Worm (Caenorhabditis elegans) whole organism, young adult: Measurements from ENCODE around the gene srz-64.
A peak's percentile ranks its signal among the peaks of the same experiment; 100 is the strongest.

ENCODE experiments used
- F39B2.1 ChIP-seq: fragments of 200-800 bp; sonication (Bioruptor generic); IDR thresholded peaks from 2 replicates; pipeline ENCODE4 v1.3.6; 2022; ENCODE audit warnings: missing genetic modification reagents, missing genetic modification characterization, missing compliant biosample characterization
- F49E8.2 ChIP-seq: sonication (generic microtip); optimal IDR thresholded peaks from 3 replicates; lab custom pipeline; 2017; ENCODE audit warnings: missing genetic modification characterization, mild to moderate bottlenecking, missing compliant biosample characterization, antibody characterized with exemption, moderate library complexity; ENCODE audit not compliant: insufficient read depth
- F52B5.7 ChIP-seq: sonication (generic microtip); optimal IDR thresholded peaks from 2 replicates; lab custom pipeline; 2016; ENCODE audit warnings: mild to moderate bottlenecking, missing genetic modification characterization, missing compliant biosample characterization
- Y53G8AR.9 ChIP-seq: fragments of 200-800 bp; sonication (Bioruptor generic); conservative IDR thresholded peaks from 2 replicates; pipeline ENCODE4 v1.3.6; 2022; ENCODE audit warnings: missing genetic modification reagents, missing genetic modification characterization, missing compliant biosample characterization
- Y95B8A.8 ChIP-seq: fragments of 200-800 bp; sonication (Bioruptor generic); IDR thresholded peaks from 2 replicates; pipeline ENCODE4 v1.3.6; 2022; ENCODE audit warnings: missing genetic modification reagents, missing genetic modification characterization, missing compliant biosample characterization
- ZK185.1 ChIP-seq: sonication (generic microtip); optimal IDR thresholded peaks from 2 replicates; lab custom pipeline; 2016; ENCODE audit warnings: mild to moderate bottlenecking, missing genetic modification characterization, missing compliant biosample characterization; ENCODE audit not compliant: poor library complexity, severe bottlenecking
- akir-1 ChIP-seq: fragments of 200-800 bp; sonication (Bioruptor generic); optimal IDR thresholded peaks from 2 replicates; lab custom pipeline; 2018; ENCODE audit warnings: mild to moderate bottlenecking, missing genetic modification characterization, moderate library complexity, missing compliant biosample characterization
- ama-1 ChIP-seq, 3 experiments: fragments of 150-350 bp in 1 of 3; sonication (generic microtip) in 2 of 3; optimal IDR thresholded peaks; 2 replicates each; lab custom pipeline; 2014 to 2018; ENCODE audit warnings: missing biosample characterization in 2 of 3, missing genetic modification characterization in 2 of 3, missing genetic modification reagents in 2 of 3
- aptf-3 ChIP-seq: fragments of 200-800 bp; sonication (Bioruptor generic); IDR thresholded peaks from 2 replicates; pipeline ENCODE4 v1.3.6; 2022; ENCODE audit warnings: missing genetic modification characterization, missing compliant biosample characterization
- attf-3 ChIP-seq: fragments of 200-800 bp; sonication (Bioruptor generic); conservative IDR thresholded peaks from 2 replicates; pipeline ENCODE4 v1.3.6; 2022; ENCODE audit warnings: missing genetic modification reagents, missing genetic modification characterization, missing compliant biosample characterization
- ceh-100 ChIP-seq: fragments of 200-800 bp; sonication (Bioruptor generic); IDR thresholded peaks from 2 replicates; pipeline ENCODE4 v1.3.6; 2022; ENCODE audit warnings: missing genetic modification reagents, missing genetic modification characterization, missing compliant biosample characterization
- ceh-40 ChIP-seq: fragments of 200-800 bp; sonication (Bioruptor generic); IDR thresholded peaks from 2 replicates; pipeline ENCODE4 v1.3.6; 2022; ENCODE audit warnings: missing genetic modification characterization, missing compliant biosample characterization
- chd-7 ChIP-seq: sonication (generic microtip); optimal IDR thresholded peaks from 2 replicates; lab custom pipeline; 2016; ENCODE audit warnings: mild to moderate bottlenecking, missing genetic modification characterization, moderate library complexity, missing compliant biosample characterization
- dpl-1 ChIP-seq: fragments of 150-350 bp; optimal IDR thresholded peaks from 2 replicates; lab custom pipeline; 2014; ENCODE audit warnings: missing biosample characterization, missing genetic modification reagents, missing genetic modification characterization
- egl-44 ChIP-seq: fragments of 200-800 bp; sonication (Bioruptor generic); IDR thresholded peaks from 2 replicates; pipeline ENCODE4 v1.3.6; 2022; ENCODE audit warnings: missing genetic modification reagents, missing genetic modification characterization, missing compliant biosample characterization
- ekl-4 ChIP-seq: fragments of 200-800 bp; sonication (Bioruptor generic); IDR thresholded peaks from 2 replicates; pipeline ENCODE4 v1.3.6; 2022; ENCODE audit warnings: missing genetic modification reagents, missing genetic modification characterization, missing compliant biosample characterization
- fkh-3 ChIP-seq: sonication (generic microtip); optimal IDR thresholded peaks from 2 replicates; lab custom pipeline; 2016; ENCODE audit warnings: mild to moderate bottlenecking, missing genetic modification characterization, missing compliant biosample characterization
- lin-26 ChIP-seq: fragments of 200-800 bp; sonication (Bioruptor generic); IDR thresholded peaks from 2 replicates; pipeline ENCODE4 v1.3.6; 2022; ENCODE audit warnings: missing genetic modification reagents, missing genetic modification characterization, missing compliant biosample characterization
- lsl-1 ChIP-seq: fragments of 200-800 bp; sonication (Bioruptor generic); optimal IDR thresholded peaks from 2 replicates; lab custom pipeline; 2018; ENCODE audit warnings: mild to moderate bottlenecking, missing genetic modification characterization, moderate library complexity, missing compliant biosample characterization
- lsy-27 ChIP-seq: sonication (generic microtip); optimal IDR thresholded peaks from 2 replicates; lab custom pipeline; 2017; ENCODE audit warnings: missing genetic modification characterization, mild to moderate bottlenecking, missing compliant biosample characterization, antibody characterized with exemption, missing genotype, borderline replicate concordance; ENCODE audit not compliant: insufficient read depth
- mcd-1 ChIP-seq: fragments of 200-800 bp; sonication (Bioruptor generic); IDR thresholded peaks from 2 replicates; pipeline ENCODE4 v1.3.6; 2022; ENCODE audit warnings: missing genetic modification reagents, missing genetic modification characterization, missing compliant biosample characterization
- nfyb-1 ChIP-seq: fragments of 200-800 bp; sonication (Bioruptor generic); IDR thresholded peaks from 2 replicates; pipeline ENCODE4 v1.3.6; 2022; ENCODE audit warnings: missing genetic modification reagents, missing genetic modification characterization, missing compliant biosample characterization
- nhr-179 ChIP-seq: sonication (generic microtip); optimal IDR thresholded peaks from 2 replicates; lab custom pipeline; 2016; ENCODE audit warnings: mild to moderate bottlenecking, missing genetic modification characterization, missing compliant biosample characterization
- nhr-27 ChIP-seq: fragments of 200-800 bp; sonication (Bioruptor generic); optimal IDR thresholded peaks from 2 replicates; lab custom pipeline; 2018; ENCODE audit warnings: mild to moderate bottlenecking, missing genetic modification characterization, moderate library complexity, missing compliant biosample characterization
- nhr-80 ChIP-seq: sonication (generic microtip); optimal IDR thresholded peaks from 2 replicates; lab custom pipeline; 2016; ENCODE audit warnings: missing genetic modification characterization, missing compliant biosample characterization
- rcor-1 ChIP-seq: fragments of 200-800 bp; sonication (Bioruptor generic); IDR thresholded peaks from 2 replicates; pipeline ENCODE4 v1.3.6; 2022; ENCODE audit warnings: missing genetic modification reagents, missing genetic modification characterization, missing compliant biosample characterization
- rpc-1 ChIP-seq, 2 experiments: fragments of 150-350 bp in 1 of 2; sonication (generic microtip) in 1 of 2; optimal IDR thresholded peaks; 2 replicates each; lab custom pipeline; 2014 to 2018; ENCODE audit warnings: missing biosample characterization in 1 of 2, missing genetic modification characterization in 1 of 2, missing genetic modification reagents in 1 of 2, missing genotype in 1 of 2
- snpc-1.3 ChIP-seq: sonication (generic microtip); optimal IDR thresholded peaks from 2 replicates; lab custom pipeline; 2017; ENCODE audit warnings: missing genetic modification characterization, mild to moderate bottlenecking, missing compliant biosample characterization, antibody characterized with exemption, moderate library complexity, missing genotype, missing genetic modification reagents; ENCODE audit not compliant: insufficient read depth
- snpc-3.4 ChIP-seq: sonication (generic microtip); optimal IDR thresholded peaks from 2 replicates; lab custom pipeline; 2017; ENCODE audit warnings: missing genetic modification characterization, mild to moderate bottlenecking, missing compliant biosample characterization, antibody characterized with exemption, moderate library complexity, missing genotype, missing genetic modification reagents
- ztf-26 ChIP-seq: sonication (generic microtip); optimal IDR thresholded peaks from 2 replicates; lab custom pipeline; 2017; ENCODE audit warnings: missing genetic modification characterization, missing compliant biosample characterization

The srz-64 gene

DNA sequence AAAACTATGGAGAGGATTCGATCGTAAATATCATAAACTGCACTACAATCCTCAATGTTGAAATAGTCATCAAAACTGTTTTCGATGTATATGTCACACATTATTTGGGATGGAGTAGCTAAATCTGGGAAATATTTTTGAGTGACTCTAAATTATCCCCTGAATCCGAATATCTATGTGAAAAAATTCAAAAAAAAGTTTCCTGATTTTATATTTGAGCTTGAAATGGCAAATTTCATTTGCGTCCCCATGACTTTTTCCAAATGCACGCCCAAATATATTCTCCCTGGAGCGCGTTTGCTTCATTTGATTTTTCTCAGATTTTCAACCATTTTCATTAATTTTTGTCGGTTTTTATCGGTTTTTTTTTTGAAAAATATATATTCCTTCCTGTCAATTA is at the start of gene srz-64:
Gene srz-64 (minus strand): TSS at position 101 of the 400 bp plus-strand sequence.
- TF ChIP-seq Y53G8AR.9 (GFP tag; lab: Robert Waterston, UW) (no peak), nhr-179 (tag; lab: Kevin White, UChicago) (no peak), snpc-3.4 (tag; lab: Kevin White, UChicago) (no peak)

DNA sequence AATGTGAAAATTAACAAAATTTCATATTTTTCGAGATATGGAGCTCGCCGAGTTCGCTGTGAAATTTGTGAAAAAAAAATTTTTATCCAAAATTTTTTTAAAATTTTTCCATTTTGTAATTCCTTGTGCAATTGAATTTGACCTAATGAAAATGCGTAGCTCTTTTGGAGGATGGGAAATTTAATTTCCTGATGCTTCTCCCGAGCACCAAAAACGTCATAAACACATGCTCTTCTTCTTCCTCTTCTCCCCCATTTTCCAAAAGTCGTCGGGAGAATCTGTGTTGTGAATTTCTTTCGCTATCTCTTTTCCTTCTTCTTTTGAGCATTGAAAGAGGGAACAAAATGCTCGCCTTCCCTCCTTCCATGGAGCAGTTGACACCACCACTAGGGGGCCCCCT is 48.4 kb upstream of the srz-64 start:
- TF ChIP-seq lsy-27, result no peak
- no peak for TF ChIP-seq nhr-80 (tag; lab: Kevin White, UChicago)
- TF ChIP-seq ceh-100 (GFP tag; lab: Robert Waterston, UW), result no peak
- TF ChIP-seq aptf-3 (GFP tag; lab: Robert Waterston, UW), result no peak
- TF ChIP-seq lin-26 (GFP tag; lab: Robert Waterston, UW), result no peak
- TF ChIP-seq mcd-1 (GFP tag; lab: Robert Waterston, UW), result no peak
- no peak for TF ChIP-seq Y95B8A.8
- TF ChIP-seq ceh-40, result no peak
- TF ChIP-seq F49E8.2 (tag; lab: Kevin White, UChicago), result no peak
- TF ChIP-seq lsl-1 (GFP tag; lab: Kevin White, UChicago), result no peak
- no peak for TF ChIP-seq ZK185.1
- no peak for TF ChIP-seq egl-44
- TF ChIP-seq ama-1 (optimal IDR thresholded peaks at IDR 0.05; lab: Kevin White, UChicago), result no peak
- no peak for TF ChIP-seq ama-1 (GFP tag; optimal IDR thresholded peaks at IDR 0.05; lab: Kevin White, UChicago)
- no peak for TF ChIP-seq ztf-26 (tag; lab: Kevin White, UChicago)

DNA sequence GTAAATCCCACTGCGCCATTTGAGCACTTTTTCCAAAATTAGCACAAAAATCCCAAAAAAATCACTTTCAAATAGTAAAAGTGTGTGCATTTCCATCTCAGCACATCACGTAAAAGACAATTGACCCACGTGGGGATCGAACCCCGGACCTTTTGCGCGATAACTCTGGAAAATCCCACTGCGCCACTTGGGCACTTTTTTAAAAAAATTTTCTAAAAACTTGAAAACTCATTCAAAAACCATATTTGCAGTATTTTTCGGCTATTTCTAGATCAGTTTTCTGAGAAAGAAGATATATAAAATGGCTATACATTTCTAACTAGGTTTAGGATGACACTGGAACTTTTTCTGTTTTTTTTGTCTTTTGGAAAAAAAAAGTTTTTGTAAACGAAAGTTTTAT is 47.0 kb upstream of the srz-64 start:
- no peak for TF ChIP-seq rpc-1 (optimal IDR thresholded peaks at IDR 0.05; lab: Kevin White, UChicago)
- TF ChIP-seq rpc-1 (tag; optimal IDR thresholded peaks at IDR 0.05; lab: Kevin White, UChicago), result peak; percentile 7
- TF ChIP-seq snpc-1.3 (tag; lab: Kevin White, UChicago), result no peak
- no peak for TF ChIP-seq F52B5.7 (tag; lab: Kevin White, UChicago)
- no peak for TF ChIP-seq ekl-4

DNA sequence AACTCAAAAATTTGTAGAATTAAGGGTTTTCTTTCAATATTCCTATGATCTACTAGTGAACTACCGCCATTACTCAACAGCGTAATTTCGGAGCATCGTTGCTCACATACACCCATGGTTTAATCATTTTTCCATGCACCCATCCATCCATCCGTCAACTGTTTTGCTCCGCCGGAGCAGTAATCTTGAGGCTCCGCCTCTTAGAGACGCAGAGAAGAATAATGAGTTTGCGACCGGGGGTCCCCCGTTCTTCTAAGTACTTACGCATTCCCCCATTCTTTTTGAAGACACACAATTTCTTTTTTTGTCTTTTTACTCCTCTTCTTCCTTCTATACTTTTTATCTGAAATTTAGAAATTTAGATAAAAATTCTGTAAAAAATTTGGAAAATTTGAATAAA is 45.1 kb upstream of the srz-64 start:
- TF ChIP-seq aptf-3 (GFP tag; lab: Robert Waterston, UW), result no peak
- TF ChIP-seq nhr-179 (tag; lab: Kevin White, UChicago), result no peak
- TF ChIP-seq dpl-1, result no peak
- TF ChIP-seq nfyb-1 (GFP tag; lab: Robert Waterston, UW), result 0 out of 2 replicates have a peak, but pooled peaks have one; percentile 30
- TF ChIP-seq, all 124 proteins: peak for 1

DNA sequence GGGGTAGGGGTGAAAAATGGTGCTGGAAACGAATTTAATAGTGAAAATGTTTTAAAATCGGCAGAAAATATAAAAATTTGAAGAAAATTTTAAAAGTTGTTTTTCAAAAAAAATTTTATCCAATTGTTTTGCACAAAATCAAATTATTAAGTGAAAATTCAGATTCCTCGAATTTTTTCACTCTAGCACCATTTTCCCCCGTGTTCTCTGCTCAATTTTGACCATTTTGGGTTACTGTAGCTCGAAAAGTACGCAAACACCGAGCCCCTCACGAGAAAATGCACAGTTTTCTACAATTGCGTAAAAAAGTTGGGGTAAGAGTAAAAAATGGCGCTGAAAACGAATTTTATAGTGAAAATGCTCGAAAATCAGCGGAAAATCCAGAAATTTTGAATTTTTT is 36.8 kb upstream of the srz-64 start:
- TF ChIP-seq chd-7, result no peak

DNA sequence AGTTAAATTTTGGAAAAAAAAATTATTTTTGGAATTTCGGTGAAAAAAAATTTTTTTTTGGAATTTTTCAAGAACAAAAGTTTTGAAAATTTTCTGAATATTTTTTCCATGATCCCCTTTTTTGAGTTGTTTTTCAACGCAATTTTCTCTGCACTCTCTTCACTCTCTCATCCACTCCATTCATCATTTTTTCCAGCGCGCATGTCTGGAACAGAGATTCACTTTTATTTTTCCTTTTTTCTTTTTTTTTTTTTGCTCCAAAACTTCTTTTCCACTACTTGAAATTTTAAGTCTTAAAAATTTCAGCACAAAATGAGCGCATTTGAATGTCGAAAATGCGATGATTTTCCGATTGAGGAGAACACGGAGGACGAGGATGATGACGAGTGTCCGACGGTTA is 33.6 kb upstream of the srz-64 start, which contains the start of gene jip-1:
Gene jip-1 (plus strand): TSS at position 301 of the 400 bp plus-strand sequence.
- TF ChIP-seq F39B2.1 (GFP tag; lab: Robert Waterston, UW), result no peak
- no peak for TF ChIP-seq akir-1
- no peak for TF ChIP-seq fkh-3
- no peak for TF ChIP-seq nhr-27 (tag; lab: Kevin White, UChicago)
- no peak for TF ChIP-seq rcor-1 (GFP tag; lab: Robert Waterston, UW)
- TF ChIP-seq attf-3 (GFP tag; lab: Robert Waterston, UW), result no peak
